Worm (Caenorhabditis elegans): ENCODE data around the gene C07A12.2.

C07A12.2 gene

ce11 chrX:4524844-4525243, 19.8 kb upstream of the C07A12.2 start:
- TF ChIP-seq hlh-12 (tag; optimal IDR thresholded peaks at IDR 0.05) = no peak
- TF ChIP-seq athp-1 (tag; optimal IDR thresholded peaks at IDR 0.05) = no peak
- TF ChIP-seq mxl-1 (tag; optimal IDR thresholded peaks at IDR 0.05) = no peak
- TF ChIP-seq bed-1 (GFP tag; IDR thresholded peaks at IDR 0.05) = no peak
- no peak for TF ChIP-seq hrde-1 (tag; optimal IDR thresholded peaks at IDR 0.05; ENCODE audit: borderline replicate concordance)
- TF ChIP-seq egl-18 (GFP tag; IDR thresholded peaks at IDR 0.05) = no peak
- TF ChIP-seq let-607 (tag; optimal IDR thresholded peaks at IDR 0.05) = no peak
- no peak for TF ChIP-seq C06A6.2 (GFP tag; conservative IDR thresholded peaks at IDR 0.05)

ce11 chrX:4526412-4526811, 18.2 kb upstream of the C07A12.2 start:
- TF ChIP-seq lin-40 (tag; optimal IDR thresholded peaks at IDR 0.05) (peak; percentile 1), ZK185.1 (tag; optimal IDR thresholded peaks at IDR 0.05; ENCODE audit: poor library complexity, severe bottlenecking) (peak; percentile 6), ama-1 (optimal IDR thresholded peaks at IDR 0.05) (peak; percentile 71), ama-1 (GFP tag; optimal IDR thresholded peaks at IDR 0.05) (no peak), lin-35 (GFP tag; optimal IDR thresholded peaks at IDR 0.05) (no peak)

DNA sequence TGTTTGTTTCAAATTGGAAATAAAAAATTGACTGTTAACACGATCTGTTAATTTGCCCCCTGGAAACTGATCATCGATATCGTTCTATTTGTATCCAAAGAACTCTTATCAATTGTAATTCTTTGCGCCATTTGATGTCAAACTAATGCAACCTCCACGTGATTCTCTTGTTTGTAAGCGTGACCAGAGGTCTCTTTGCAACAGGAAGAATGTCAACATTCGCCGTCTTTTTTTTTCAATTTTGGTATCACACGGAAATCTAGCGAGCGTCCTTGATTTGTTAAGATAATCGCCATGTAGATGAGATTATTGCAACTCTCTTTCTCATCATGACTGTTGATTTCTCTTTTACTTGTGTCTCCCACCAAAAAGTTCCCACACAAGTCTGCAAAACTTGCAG, 15.7 kb upstream of the C07A12.2 start:
- TF ChIP-seq cebp-2 (GFP tag; IDR thresholded peaks at IDR 0.05) (no peak), let-607 (tag; optimal IDR thresholded peaks at IDR 0.05) (peak in 1 of 2 experiments; percentile 2), tbp1 (GFP tag; optimal IDR thresholded peaks at IDR 0.05) (peak; percentile 23), K12H6.12 (tag; optimal IDR thresholded peaks at IDR 0.05) (no peak), F57A8.1 (GFP tag; optimal IDR thresholded peaks at IDR 0.05) (no peak), F39B2.1 (GFP tag; IDR thresholded peaks at IDR 0.05) (no peak), ceh-27 (GFP tag; optimal IDR thresholded peaks at IDR 0.05) (no peak), snpc-3.4 (tag; optimal IDR thresholded peaks at IDR 0.05) (no peak), K11D2.4 (GFP tag; IDR thresholded peaks at IDR 0.05) (0 out of 2 replicates have a peak, but pooled peaks have one; percentile 24), lir-1 (GFP tag; conservative IDR thresholded peaks at IDR 0.05) (no peak), lin-40 (tag; optimal IDR thresholded peaks at IDR 0.05) (peak; percentile 72), ccch-3 (GFP tag; optimal IDR thresholded peaks at IDR 0.05) (no peak), Y56A3A.18 (GFP tag; IDR thresholded peaks at IDR 0.05) (no peak), mes-4 (tag; optimal IDR thresholded peaks at IDR 0.05) (no peak), lsl-1 (GFP tag; optimal IDR thresholded peaks at IDR 0.05) (no peak), tbx-9 (tag; optimal IDR thresholded peaks at IDR 0.05; ENCODE audit: borderline replicate concordance) (no peak), ZK185.1 (tag; optimal IDR thresholded peaks at IDR 0.05; ENCODE audit: poor library complexity, severe bottlenecking) (no peak), hmg-20 (GFP tag; IDR thresholded peaks at IDR 0.05) (no peak), die-1 (tag; optimal IDR thresholded peaks at IDR 0.05) (no peak), dox-1 (GFP tag; IDR thresholded peaks at IDR 0.05) (peak; percentile 19; the same call in 1 of the 2 replicates), madf-3 (GFP tag; IDR thresholded peaks at IDR 0.05) (no peak), ztf-26 (tag; optimal IDR thresholded peaks at IDR 0.05) (peak; percentile 59), nhr-80 (tag; optimal IDR thresholded peaks at IDR 0.05) (peak; percentile 82), T26A5.8 (tag; optimal IDR thresholded peaks at IDR 0.05) (no peak), cebp-1 (GFP tag; IDR thresholded peaks at IDR 0.05) (no peak), cebp-1 (tag; optimal IDR thresholded peaks at IDR 0.05) (peak; percentile 31), somi-1 (GFP tag; optimal IDR thresholded peaks at IDR 0.05) (peak; percentile 49), nhr-179 (tag; optimal IDR thresholded peaks at IDR 0.05) (no peak), zfh-2 (GFP tag; conservative IDR thresholded peaks at IDR 0.05) (no peak)
